Fruit fly (Drosophila melanogaster) whole organism, adult: Measurements from ENCODE around the gene Pis.

Source experiments
- CG11617 ChIP-seq: fragments of 200-800 bp; sonication (Bioruptor generic); optimal IDR thresholded peaks from 2 replicates; lab custom pipeline; 2017; ENCODE audit warnings: mild to moderate bottlenecking, missing biosample characterization, missing genetic modification reagents, missing genetic modification characterization
- CG12768 ChIP-seq: fragments of 200-800 bp; sonication (Bioruptor generic); optimal IDR thresholded peaks from 2 replicates; lab custom pipeline; 2017; ENCODE audit warnings: missing biosample characterization, missing genetic modification characterization, mild to moderate bottlenecking, moderate library complexity, missing genetic modification reagents
- CG14711 ChIP-seq: fragments of 200-800 bp; sonication (Bioruptor generic); optimal IDR thresholded peaks from 2 replicates; lab custom pipeline; 2018; ENCODE audit warnings: missing biosample characterization, mild to moderate bottlenecking, missing genetic modification characterization, moderate library complexity
- CG1620 ChIP-seq: fragments of 200-800 bp; sonication (Bioruptor generic); optimal IDR thresholded peaks from 2 replicates; lab custom pipeline; 2016; ENCODE audit warnings: missing biosample characterization, missing genetic modification characterization
- CG33017 ChIP-seq: fragments of 200-800 bp; sonication (Bioruptor generic); optimal IDR thresholded peaks from 2 replicates; lab custom pipeline; 2018; ENCODE audit warnings: missing biosample characterization, mild to moderate bottlenecking, missing genetic modification characterization, moderate library complexity
- CG5204 ChIP-seq: fragments of 200-800 bp; sonication (Bioruptor generic); optimal IDR thresholded peaks from 2 replicates; lab custom pipeline; 2016; ENCODE audit warnings: missing biosample characterization, missing genetic modification characterization
- CG7045 ChIP-seq: fragments of 200-800 bp; sonication (Bioruptor generic); optimal IDR thresholded peaks from 2 replicates; lab custom pipeline; 2017; ENCODE audit warnings: missing biosample characterization, mild to moderate bottlenecking, missing genetic modification characterization
- Clk ChIP-seq: fragments of 200-800 bp; sonication (Bioruptor generic); optimal IDR thresholded peaks from 2 replicates; lab custom pipeline; 2017; ENCODE audit warnings: missing biosample characterization, missing genetic modification characterization
- Crg-1 ChIP-seq: fragments of 200-800 bp; sonication (Bioruptor generic); optimal IDR thresholded peaks from 2 replicates; lab custom pipeline; 2016; ENCODE audit warnings: missing biosample characterization, missing genetic modification characterization
- Hr96 ChIP-seq: fragments of 200-800 bp; sonication (Bioruptor generic); optimal IDR thresholded peaks from 2 replicates; lab custom pipeline; 2016; ENCODE audit warnings: missing biosample characterization, missing genetic modification characterization
- Mnt ChIP-seq: fragments of 200-800 bp; sonication (Bioruptor generic); optimal IDR thresholded peaks from 2 replicates; lab custom pipeline; 2016; ENCODE audit warnings: missing biosample characterization, mild to moderate bottlenecking, missing genetic modification characterization
- bab1 ChIP-seq: fragments of 200-800 bp; sonication (Bioruptor generic); optimal IDR thresholded peaks from 3 replicates; lab custom pipeline; 2019; ENCODE audit warnings: missing biosample characterization, mild to moderate bottlenecking, missing genetic modification characterization, moderate library complexity
- cic ChIP-seq: fragments of 200-800 bp; sonication (Bioruptor generic); optimal IDR thresholded peaks from 2 replicates; lab custom pipeline; 2017; ENCODE audit warnings: missing biosample characterization, mild to moderate bottlenecking, missing genetic modification characterization, moderate library complexity
- cnc ChIP-seq, 2 experiments: fragments of >200 bp; optimal IDR thresholded peaks; 2 replicates each; lab custom pipeline; 2017
- kay ChIP-seq: fragments of 200-800 bp; sonication (Bioruptor generic); peaks from one replicate; lab custom pipeline; 2016; ENCODE audit warnings: missing biosample characterization, missing genetic modification characterization, borderline replicate concordance
- ovo ChIP-seq: fragments of 200-800 bp; sonication (Bioruptor generic); optimal IDR thresholded peaks from 2 replicates; lab custom pipeline; 2016; ENCODE audit warnings: missing biosample characterization, missing genetic modification characterization
- pad ChIP-seq: fragments of 200-800 bp; sonication (Bioruptor generic); optimal IDR thresholded peaks from 3 replicates; lab custom pipeline; 2017; ENCODE audit warnings: missing biosample characterization, missing genetic modification characterization, mild to moderate bottlenecking, moderate library complexity, missing genetic modification reagents
- tj ChIP-seq: fragments of 200-800 bp; sonication (Bioruptor generic); optimal IDR thresholded peaks from 3 replicates; lab custom pipeline; 2017; ENCODE audit warnings: missing biosample characterization, mild to moderate bottlenecking, missing genetic modification characterization, moderate library complexity
- toe ChIP-seq: fragments of 200-800 bp; sonication (Bioruptor generic); optimal IDR thresholded peaks from 2 replicates; lab custom pipeline; 2016; ENCODE audit warnings: missing biosample characterization, missing genetic modification characterization

Pis gene

DNA sequence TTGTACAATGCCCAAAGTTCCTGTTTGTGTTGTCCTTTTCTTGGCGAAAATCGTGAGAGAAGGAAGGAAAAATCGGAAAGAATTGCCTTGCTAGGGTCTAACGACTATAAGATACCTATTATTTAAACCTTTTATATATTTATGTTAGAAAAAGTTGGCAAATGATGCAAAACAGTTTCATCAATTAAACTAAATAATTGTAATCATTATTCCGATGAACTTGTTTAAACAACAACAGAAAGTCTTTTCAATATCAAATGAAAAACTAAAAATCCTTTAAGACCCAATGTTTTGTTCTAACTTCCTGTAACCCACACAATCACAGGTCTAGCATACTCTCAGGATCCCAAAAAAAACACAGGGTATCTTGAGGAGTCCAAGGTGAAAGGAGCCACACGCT, 29.2 kb downstream of the Pis start:
- TF ChIP-seq Hr96 (GFP tag; lab: Kevin White, UChicago) (no peak), bab1 (no peak), cnc (optimal IDR thresholded peaks at IDR 0.05; lab: Kevin White, UChicago) (no peak)

DNA sequence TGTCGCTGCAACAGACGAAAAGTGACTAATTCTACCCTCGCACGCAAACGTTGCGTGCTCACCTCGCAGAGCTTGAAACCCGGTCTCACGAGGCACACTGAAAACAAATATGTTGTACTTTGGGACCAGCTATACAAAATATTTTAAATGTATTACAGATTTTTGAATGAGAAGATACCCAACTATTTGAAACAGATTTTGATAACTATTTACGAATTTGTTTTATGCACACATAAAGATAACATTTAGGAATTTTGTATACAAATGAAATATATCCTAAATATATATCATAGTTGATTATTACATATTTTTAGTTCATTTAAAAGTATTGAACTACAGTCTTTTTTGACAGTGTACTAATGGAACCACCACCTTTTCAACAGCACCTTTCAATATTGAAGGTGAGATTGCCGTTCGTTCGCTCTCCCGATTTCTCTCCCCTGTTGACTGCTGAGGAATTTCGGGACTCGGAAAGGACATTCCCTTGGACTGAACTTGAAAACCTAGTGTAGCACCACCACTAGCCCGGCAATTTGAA, 32.5 kb downstream of the Pis start, which contains the start of gene CG15646:
Gene CG15646 (minus strand): TSS at position 4 of the 538 bp plus-strand sequence.
- no peak for TF ChIP-seq cic (GFP tag; lab: Kevin White, UChicago)
- no peak for TF ChIP-seq Clk (GFP tag; lab: Kevin White, UChicago)
- no peak for TF ChIP-seq tj (GFP tag; lab: Kevin White, UChicago)
- TF ChIP-seq CG5204 (GFP tag; lab: Kevin White, UChicago), result no peak
- no peak for TF ChIP-seq ovo
- no peak for TF ChIP-seq Hr96 (GFP tag; lab: Kevin White, UChicago)
- no peak for TF ChIP-seq CG12768 (GFP tag; lab: Kevin White, UChicago)
- TF ChIP-seq CG7045 (GFP tag; lab: Kevin White, UChicago), result no peak
- no peak for TF ChIP-seq pad
- no peak for TF ChIP-seq CG11617 (GFP tag; lab: Kevin White, UChicago)
- TF ChIP-seq kay (GFP tag; lab: Kevin White, UChicago), result no peak

DNA sequence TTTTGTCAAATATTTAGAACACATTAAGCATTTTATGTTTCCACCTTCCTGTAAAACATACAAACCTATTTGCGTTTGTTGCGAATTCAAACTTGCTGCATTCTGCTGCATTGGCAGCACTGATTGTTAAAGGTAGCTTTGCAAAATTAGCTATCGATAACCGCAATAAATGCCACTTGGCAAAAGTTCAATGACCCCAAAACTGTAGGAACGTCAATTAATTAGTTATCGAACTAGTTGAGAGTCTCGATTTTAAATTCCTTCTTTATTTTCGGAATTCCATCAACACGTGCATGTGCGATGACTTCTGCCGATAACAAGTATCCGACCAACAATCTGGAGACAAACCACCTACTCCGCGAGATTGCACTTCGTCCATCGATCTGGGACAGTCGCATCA, 41.3 kb downstream of the Pis start, which contains the start of gene CG8119:
Gene CG8119 (plus strand): TSS at position 301 of the 400 bp plus-strand sequence.
- no peak for TF ChIP-seq CG33017 (tag; lab: Kevin White, UChicago)
- no peak for TF ChIP-seq CG5204 (GFP tag; lab: Kevin White, UChicago)
- no peak for TF ChIP-seq CG12768 (GFP tag; lab: Kevin White, UChicago)

DNA sequence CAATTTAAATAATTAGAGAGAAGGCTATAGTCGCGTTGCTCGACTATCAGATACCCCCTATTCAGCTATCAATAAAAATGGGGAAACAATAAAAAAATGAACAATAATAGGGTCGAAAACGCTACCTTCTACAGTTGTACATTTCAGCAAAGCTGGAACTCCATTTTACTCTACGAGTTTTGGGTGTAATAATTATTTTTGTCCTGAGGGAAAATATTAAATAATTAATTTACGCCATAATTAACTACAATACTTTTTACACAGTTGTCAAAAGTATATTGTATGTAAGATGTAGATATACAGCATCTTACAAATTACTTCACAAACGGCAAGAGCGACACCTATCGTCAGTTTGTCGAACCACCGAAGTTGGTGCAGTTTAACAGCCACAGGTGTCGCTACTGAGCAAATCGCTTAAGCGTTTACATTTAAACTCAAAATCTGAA, 50.2 kb downstream of the Pis start:
- TF ChIP-seq toe (peak; percentile 8), Clk (GFP tag; lab: Kevin White, UChicago) (no peak), CG5204 (GFP tag; lab: Kevin White, UChicago) (peak; percentile 7), CG1620 (GFP tag; lab: Kevin White, UChicago) (peak; percentile 4)

DNA sequence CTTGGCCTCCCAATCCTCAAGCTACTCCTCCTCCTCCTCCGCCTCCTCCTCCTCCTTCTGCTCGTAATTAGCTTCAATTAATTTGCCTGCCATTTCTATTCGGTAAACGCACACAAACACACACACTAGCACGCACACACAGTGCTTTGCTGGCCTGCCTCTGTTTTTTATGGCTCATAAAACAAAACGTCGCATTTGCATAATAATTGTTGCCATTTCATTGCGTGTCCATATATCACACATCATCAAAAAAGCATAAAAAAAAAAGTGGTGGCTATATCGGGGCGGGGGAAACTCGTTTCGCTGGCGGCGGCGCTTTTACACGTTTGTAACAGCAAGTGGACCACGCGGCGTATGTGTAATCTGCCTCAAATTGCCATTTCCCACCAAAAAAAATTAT, 52.0 kb downstream of the Pis start:
- TF ChIP-seq toe (no peak), tj (GFP tag; lab: Kevin White, UChicago) (no peak), ovo (no peak), CG33017 (tag; lab: Kevin White, UChicago) (no peak), CG14711 (tag; lab: Kevin White, UChicago) (no peak), CG11617 (GFP tag; lab: Kevin White, UChicago) (no peak), Clk (GFP tag; lab: Kevin White, UChicago) (no peak), Mnt (GFP tag; lab: Kevin White, UChicago) (no peak), Crg-1 (GFP tag; lab: Kevin White, UChicago) (no peak), cnc (optimal IDR thresholded peaks at IDR 0.05; lab: Kevin White, UChicago) (no peak), pad (no peak)
